ENCODE assay signal across 2 worm cellular contexts in genomic region chrIII:7725483-7726250, ce11.
TF ChIP-seq lines count a peak whose summit lies in the region.

No protein-coding gene starts in this region.

TF ChIP-seq in whole organism, L2 larva, 48 proteins besides CTCF, POLR2A, EP300 and RAD21 (continued from another document):
- TF ChIP-seq ztf-11 (tag; optimal IDR thresholded peaks at IDR 0.05; lab: Kevin White, UChicago), result no peak
- TF ChIP-seq blmp-1 (tag; optimal IDR thresholded peaks at IDR 0.05; lab: Kevin White, UChicago; ENCODE audit: insufficient read depth), result no peak
- TF ChIP-seq nhr-12 (tag; optimal IDR thresholded peaks at IDR 0.05; lab: Kevin White, UChicago), result no peak
- no peak for TF ChIP-seq dmd-4 (tag; optimal IDR thresholded peaks at IDR 0.05; lab: Kevin White, UChicago)
- peak; percentile 61 for TF ChIP-seq C34F6.9 (tag; optimal IDR thresholded peaks at IDR 0.05; lab: Kevin White, UChicago)
- no peak for TF ChIP-seq elt-1 (tag; optimal IDR thresholded peaks at IDR 0.05; lab: Kevin White, UChicago)
- TF ChIP-seq peb-1 (tag; optimal IDR thresholded peaks at IDR 0.05; lab: Kevin White, UChicago), result no peak
- no peak for TF ChIP-seq alr-1 (tag; optimal IDR thresholded peaks at IDR 0.05; lab: Kevin White, UChicago)
- no peak for TF ChIP-seq mbf-1 (tag; optimal IDR thresholded peaks at IDR 0.05; lab: Kevin White, UChicago)
- TF ChIP-seq nhr-77 (tag; optimal IDR thresholded peaks at IDR 0.05; lab: Kevin White, UChicago), result no peak
- no peak for TF ChIP-seq lin-13 (GFP tag; optimal IDR thresholded peaks at IDR 0.05; lab: Kevin White, UChicago)
- TF ChIP-seq nhr-129 (tag; optimal IDR thresholded peaks at IDR 0.05; lab: Kevin White, UChicago), result peak; percentile 47
- no peak for TF ChIP-seq skn-1 (tag; optimal IDR thresholded peaks at IDR 0.05; lab: Kevin White, UChicago)
- peak; percentile 33 for TF ChIP-seq crh-2 (tag; optimal IDR thresholded peaks at IDR 0.05; lab: Kevin White, UChicago)
- TF ChIP-seq nhr-25 (tag; optimal IDR thresholded peaks at IDR 0.05; lab: Kevin White, UChicago), result no peak
- no peak for TF ChIP-seq nhr-10 (tag; optimal IDR thresholded peaks at IDR 0.05; lab: Kevin White, UChicago)
- no peak for TF ChIP-seq mab-5 (tag; optimal IDR thresholded peaks at IDR 0.05; lab: Kevin White, UChicago)
- TF ChIP-seq nhr-237 (tag; optimal IDR thresholded peaks at IDR 0.05; lab: Kevin White, UChicago), result no peak
- no peak for TF ChIP-seq aly-2 (tag; optimal IDR thresholded peaks at IDR 0.05; lab: Kevin White, UChicago)
- peak in 1 of 2 experiments; percentile 43 for TF ChIP-seq lsy-2 (tag; optimal IDR thresholded peaks at IDR 0.05; lab: Kevin White, UChicago)
- TF ChIP-seq unc-55 (GFP tag; optimal IDR thresholded peaks at IDR 0.05; lab: Kevin White, UChicago), result peak; percentile 53
- no peak for TF ChIP-seq sem-4 (tag; optimal IDR thresholded peaks at IDR 0.05; lab: Kevin White, UChicago)
- no peak for TF ChIP-seq ceh-16 (tag; optimal IDR thresholded peaks at IDR 0.05; lab: Kevin White, UChicago)
- TF ChIP-seq ZK546.5 (tag; optimal IDR thresholded peaks at IDR 0.05; lab: Kevin White, UChicago), result no peak

TF ChIP-seq in whole organism, L4 larva, 104 proteins besides CTCF, POLR2A, EP300 and RAD21 (continued from another document):
- TF ChIP-seq T20F7.1 (GFP tag; optimal IDR thresholded peaks at IDR 0.05; lab: Kevin White, UChicago) (no peak), hmg-1.1 (GFP tag; IDR thresholded peaks at IDR 0.05; lab: Robert Waterston, UW) (peak; percentile 62), fkh-10 (GFP tag; optimal IDR thresholded peaks at IDR 0.05; lab: Kevin White, UChicago) (peak; percentile 23), mep-1 (tag; optimal IDR thresholded peaks at IDR 0.05; lab: Kevin White, UChicago) (peak; percentile 49), daf-16 (GFP tag; optimal IDR thresholded peaks at IDR 0.05; lab: Kevin White, UChicago) (no peak), daf-16 (tag; optimal IDR thresholded peaks at IDR 0.05; lab: Kevin White, UChicago) (no peak), ztf-11 (tag; optimal IDR thresholded peaks at IDR 0.05; lab: Kevin White, UChicago) (no peak), tra-1 (GFP tag; IDR thresholded peaks at IDR 0.05; lab: Robert Waterston, UW) (no peak), egl-43 (GFP tag; IDR thresholded peaks at IDR 0.05; lab: Robert Waterston, UW) (peak; percentile 56; the same call in 1 of the 2 replicates), dmd-6 (GFP tag; IDR thresholded peaks at IDR 0.05; lab: Robert Waterston, UW) (peak; percentile 22; the same call in 1 of the 2 replicates), R02D3.7 (tag; optimal IDR thresholded peaks at IDR 0.05; lab: Kevin White, UChicago) (no peak), mdl-1 (tag; optimal IDR thresholded peaks at IDR 0.05; lab: Kevin White, UChicago) (peak in 1 of 2 experiments; percentile 16), ceh-44 (GFP tag; IDR thresholded peaks at IDR 0.05; lab: Robert Waterston, UW) (no peak), dve-1 (tag; optimal IDR thresholded peaks at IDR 0.05; lab: Kevin White, UChicago; ENCODE audit: insufficient read depth) (no peak), ZK337.2 (GFP tag; IDR thresholded peaks at IDR 0.05; lab: Robert Waterston, UW) (no peak), F49E8.2 (tag; optimal IDR thresholded peaks at IDR 0.05; lab: Kevin White, UChicago; ENCODE audit: borderline replicate concordance) (no peak), snpc-4 (tag; optimal IDR thresholded peaks at IDR 0.05; lab: Kevin White, UChicago) (no peak), ctbp-1 (GFP tag; IDR thresholded peaks at IDR 0.05; lab: Robert Waterston, UW) (0 out of 2 replicates have a peak, but pooled peaks have one; percentile 34), mdt-29 (GFP tag; IDR thresholded peaks at IDR 0.05; lab: Robert Waterston, UW) (no peak), unc-62 (GFP tag; optimal IDR thresholded peaks at IDR 0.05 in 1 of 2; lab: Kevin White, UChicago) (peak in 1 of 2 experiments; percentile 92), unc-62 (tag; optimal IDR thresholded peaks at IDR 0.05; lab: Kevin White, UChicago) (no peak), nhr-102 (tag; optimal IDR thresholded peaks at IDR 0.05; lab: Kevin White, UChicago) (no peak), nhr-41 (GFP tag; IDR thresholded peaks at IDR 0.05; lab: Robert Waterston, UW) (no peak), D1046.2 (GFP tag; IDR thresholded peaks at IDR 0.05; lab: Robert Waterston, UW) (no peak), nhr-42 (GFP tag; IDR thresholded peaks at IDR 0.05; lab: Robert Waterston, UW) (no peak), pha-4 (GFP tag; IDR thresholded peaks at IDR 0.05; lab: Robert Waterston, UW) (no peak), pha-4 (tag; optimal IDR thresholded peaks at IDR 0.05; lab: Kevin White, UChicago) (no peak), php-3 (GFP tag; IDR thresholded peaks at IDR 0.05; lab: Robert Waterston, UW) (no peak), hlh-30 (tag; optimal IDR thresholded peaks at IDR 0.05; lab: Kevin White, UChicago; ENCODE audit: insufficient read depth) (no peak), daf-8 (GFP tag; IDR thresholded peaks at IDR 0.05; lab: Robert Waterston, UW) (no peak), rbr-2 (tag; optimal IDR thresholded peaks at IDR 0.05; lab: Kevin White, UChicago) (peak; percentile 3), aly-2 (tag; optimal IDR thresholded peaks at IDR 0.05; lab: Kevin White, UChicago) (no peak), nhr-237 (tag; optimal IDR thresholded peaks at IDR 0.05; lab: Kevin White, UChicago) (no peak)
